Worm (Caenorhabditis elegans) whole organism, midembryonic: Measurements from ENCODE around the gene dop-6.

Source experiments
- cog-1 ChIP-seq: sonication (generic microtip); optimal IDR thresholded peaks from 2 replicates; lab custom pipeline; 2016; ENCODE audit warnings: missing genetic modification characterization, missing compliant biosample characterization
- med-1 ChIP-seq: sonication (generic microtip); optimal IDR thresholded peaks from 2 replicates; lab custom pipeline; 2017; ENCODE audit warnings: missing genetic modification characterization, mild to moderate bottlenecking, missing compliant biosample characterization, antibody characterized with exemption, missing genetic modification reagents; ENCODE audit not compliant: insufficient read depth
- tab-1 ChIP-seq: fragments of 200-800 bp; sonication (Bioruptor generic); IDR thresholded peaks from 2 replicates; pipeline ENCODE4 v1.3.6; 2022; ENCODE audit warnings: missing genetic modification characterization, missing compliant biosample characterization

ce11 chrX:4283989-4284388 lies 36.7 kb upstream of the dop-6 start, which contains the start of gene ets-10:
- no peak for TF ChIP-seq med-1
- no peak for TF ChIP-seq tab-1
- no peak for TF ChIP-seq cog-1 (tag; lab: Kevin White, UChicago)
